Worm (Caenorhabditis elegans): ENCODE results near the gene ctr-9.
A peak's percentile ranks its signal among the peaks of the same experiment; 100 is the strongest.

The ctr-9 gene

DNA sequence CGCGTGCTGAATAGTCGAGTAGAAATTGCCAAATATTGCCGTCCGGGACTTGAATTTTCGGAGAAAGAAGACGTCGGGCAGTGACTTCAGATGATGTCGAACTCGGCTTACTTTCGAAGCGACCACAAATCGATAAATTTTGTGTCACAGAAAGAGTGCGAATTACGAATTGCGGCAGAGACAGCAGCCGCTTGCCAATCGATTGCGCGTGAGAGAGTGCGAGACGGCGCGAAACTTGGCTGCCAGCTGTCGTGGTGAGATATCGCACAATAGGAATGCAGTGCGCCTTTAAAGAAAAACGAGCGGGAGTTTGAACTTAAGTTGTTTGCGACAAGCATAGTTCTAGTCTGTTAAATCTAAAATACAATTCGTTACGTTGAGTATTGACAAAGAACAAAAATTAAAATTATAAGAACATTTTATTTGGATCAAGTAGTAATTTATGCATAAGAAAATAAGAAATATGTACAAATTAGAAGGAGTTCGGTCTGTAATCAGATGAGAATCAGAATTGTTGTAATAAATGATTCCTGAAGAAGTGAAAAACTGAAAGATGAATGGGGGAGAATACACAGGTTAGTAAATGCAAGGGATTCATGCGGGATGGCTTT is 47.7 kb upstream of the ctr-9 start, which contains the start of gene pir-2 (continued):
- TF ChIP-seq fkh-10 (GFP tag; optimal IDR thresholded peaks at IDR 0.05) (peak; percentile 11), lsy-12 (tag; optimal IDR thresholded peaks at IDR 0.05) (peak; percentile 60), elt-2 (tag; optimal IDR thresholded peaks at IDR 0.05) (peak; percentile 48), nhr-23 (tag; optimal IDR thresholded peaks at IDR 0.05) (peak; percentile 89), nhr-12 (tag; optimal IDR thresholded peaks at IDR 0.05) (no peak), lin-39 (tag; optimal IDR thresholded peaks at IDR 0.05) (peak; percentile 95)

DNA sequence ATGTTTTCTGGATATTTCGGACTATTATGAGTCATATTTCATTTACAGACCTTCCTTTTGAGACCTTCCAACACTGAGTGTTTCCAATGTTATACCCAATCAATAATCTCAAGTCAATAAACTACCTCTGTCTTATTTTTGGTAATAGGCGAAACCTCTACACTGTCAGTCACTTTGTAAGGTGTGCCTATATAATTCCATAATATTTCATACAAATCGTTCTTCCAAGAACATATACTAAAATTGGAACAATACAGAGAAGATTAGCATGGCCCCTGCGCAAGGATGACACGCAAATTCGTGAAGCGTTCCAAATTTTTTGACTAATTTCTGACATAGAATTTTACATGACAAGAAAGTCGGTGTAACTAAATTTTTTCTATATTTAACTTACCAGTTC is 41.8 kb upstream of the ctr-9 start:
- TF ChIP-seq snpc-4 (tag; optimal IDR thresholded peaks at IDR 0.05), result peak; percentile 11

DNA sequence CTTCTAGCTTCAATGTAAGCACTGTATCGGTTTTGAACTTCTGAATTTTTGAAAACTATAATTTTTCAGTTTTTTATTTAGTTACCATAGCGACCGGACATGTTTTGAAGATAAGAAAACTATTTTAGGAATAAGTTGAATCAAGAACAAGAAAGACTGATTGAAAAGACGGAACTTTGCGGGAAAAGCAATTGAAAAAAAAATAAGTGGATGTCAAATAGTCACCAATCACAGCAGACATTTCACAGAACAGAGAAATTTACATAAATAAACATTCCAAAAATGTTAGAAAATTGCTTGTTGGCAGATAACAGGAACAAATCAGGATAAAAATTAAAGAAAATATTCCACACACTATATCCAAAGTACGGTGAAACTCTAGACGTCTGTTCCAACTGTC is 41.4 kb upstream of the ctr-9 start, which contains the start of gene F54C8.6:
TSS of gene F54C8.6 (minus strand) at position 101 of the 400 bp plus-strand sequence.
- TF ChIP-seq unc-62 (GFP tag; optimal IDR thresholded peaks at IDR 0.05), result no peak
- no peak for TF ChIP-seq ztf-4 (tag; optimal IDR thresholded peaks at IDR 0.05)
- no peak for TF ChIP-seq eor-1 (tag; optimal IDR thresholded peaks at IDR 0.05)
- no peak for TF ChIP-seq nhr-67 (tag; optimal IDR thresholded peaks at IDR 0.05)
- TF ChIP-seq nhr-77 (tag; optimal IDR thresholded peaks at IDR 0.05), result no peak
- no peak for TF ChIP-seq lin-15B (tag; optimal IDR thresholded peaks at IDR 0.05)
- no peak for TF ChIP-seq hmg-11 (tag; optimal IDR thresholded peaks at IDR 0.05)
- TF ChIP-seq tbx-2 (tag; optimal IDR thresholded peaks at IDR 0.05), result no peak
- TF ChIP-seq nhr-23 (tag; optimal IDR thresholded peaks at IDR 0.05), result no peak
- no peak for TF ChIP-seq fkh-2 (tag; optimal IDR thresholded peaks at IDR 0.05)

- no peak for TF ChIP-seq ceh-82 (tag; optimal IDR thresholded peaks at IDR 0.05)
- peak; percentile 6 for TF ChIP-seq egl-5 (tag; optimal IDR thresholded peaks at IDR 0.05)
- peak; percentile 24 for TF ChIP-seq nfya-1 (tag; optimal IDR thresholded peaks at IDR 0.05; ENCODE audit: insufficient read depth)
- no peak for TF ChIP-seq aly-2 (tag; optimal IDR thresholded peaks at IDR 0.05)
- peak; percentile 14 for TF ChIP-seq nhr-23 (tag; optimal IDR thresholded peaks at IDR 0.05)
- peak; percentile 39 for TF ChIP-seq pqm-1 (tag; optimal IDR thresholded peaks at IDR 0.05)
- no peak for TF ChIP-seq elt-2 (tag; optimal IDR thresholded peaks at IDR 0.05)
- no peak for TF ChIP-seq jun-1 (tag; optimal IDR thresholded peaks at IDR 0.05)
- no peak for TF ChIP-seq egl-27 (tag; optimal IDR thresholded peaks at IDR 0.05)
- peak; percentile 80 for TF ChIP-seq lin-39 (tag; optimal IDR thresholded peaks at IDR 0.05)
These were observed 40.3 kb upstream of the ctr-9 start for ce11 chrIII:9450933-9451332.

DNA sequence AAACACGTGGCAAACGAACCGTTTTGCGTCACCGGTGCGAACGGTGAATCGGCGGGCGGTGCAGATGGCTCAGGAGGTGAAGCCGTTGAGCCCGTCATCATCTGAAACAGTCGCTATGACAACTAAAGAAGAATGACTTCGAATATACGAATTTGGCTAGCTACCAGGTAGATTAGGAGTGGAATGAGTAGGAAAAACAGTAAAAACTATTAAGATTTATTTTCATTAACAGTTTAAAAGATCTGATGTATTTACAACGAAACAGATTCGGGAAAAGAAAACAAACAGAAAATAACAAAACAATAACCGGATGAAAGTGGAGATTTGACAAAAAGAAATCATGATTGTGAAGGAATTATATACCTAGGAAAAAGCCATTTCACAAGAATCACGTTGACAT is 37.2 kb upstream of the ctr-9 start, which contains the start of gene F54C8.7:
TSS of gene F54C8.7 (minus strand) at position 101 of the 400 bp plus-strand sequence.
- TF ChIP-seq nhr-11 (tag; optimal IDR thresholded peaks at IDR 0.05) (no peak), ZK546.5 (tag; optimal IDR thresholded peaks at IDR 0.05) (no peak), fkh-2 (tag; optimal IDR thresholded peaks at IDR 0.05) (no peak), ama-1 (optimal IDR thresholded peaks at IDR 0.05) (no peak), ceh-9 (tag; optimal IDR thresholded peaks at IDR 0.05) (no peak), egl-27 (tag; optimal IDR thresholded peaks at IDR 0.05) (no peak), jun-1 (tag; optimal IDR thresholded peaks at IDR 0.05) (no peak), ceh-16 (tag; optimal IDR thresholded peaks at IDR 0.05) (no peak), elt-2 (tag; optimal IDR thresholded peaks at IDR 0.05) (no peak), nhr-67 (tag; optimal IDR thresholded peaks at IDR 0.05) (no peak), ztf-4 (tag; optimal IDR thresholded peaks at IDR 0.05) (no peak), ceh-82 (tag; optimal IDR thresholded peaks at IDR 0.05) (no peak), nhr-76 (tag; optimal IDR thresholded peaks at IDR 0.05) (no peak), fos-1 (tag; optimal IDR thresholded peaks at IDR 0.05) (no peak), zag-1 (tag; optimal IDR thresholded peaks at IDR 0.05) (no peak), egl-5 (tag; optimal IDR thresholded peaks at IDR 0.05) (no peak)

DNA sequence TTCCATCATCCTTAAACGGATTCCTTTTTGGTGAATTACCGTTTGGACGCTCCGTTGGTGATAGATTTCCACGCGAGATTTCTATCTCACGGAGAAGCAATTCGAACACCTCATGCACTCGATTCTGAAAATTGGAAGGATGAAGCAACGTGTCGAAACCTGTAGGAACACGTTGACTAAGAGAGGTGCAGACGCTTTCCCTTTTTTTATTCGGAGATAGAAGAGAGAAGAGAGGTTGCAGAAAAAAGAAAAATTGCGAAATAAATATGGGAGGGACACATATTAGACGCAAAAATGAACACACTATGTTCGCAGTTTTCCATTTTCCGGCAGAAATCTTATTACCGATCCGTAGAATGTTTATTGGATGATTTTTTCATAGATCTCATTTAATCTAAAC is 36.5 kb upstream of the ctr-9 start:
- TF ChIP-seq nhr-76 (tag; optimal IDR thresholded peaks at IDR 0.05) (no peak), unc-62 (GFP tag; optimal IDR thresholded peaks at IDR 0.05) (no peak), nhr-43 (tag; optimal IDR thresholded peaks at IDR 0.05; ENCODE audit: poor library complexity, severe bottlenecking) (peak; percentile 17), ama-1 (optimal IDR thresholded peaks at IDR 0.05) (no peak), nhr-23 (tag; optimal IDR thresholded peaks at IDR 0.05) (peak; percentile 40)

Data from whole organism, L3 larva.